Worm (Caenorhabditis elegans): Measurements from ENCODE around the gene R08A2.5.

R08A2.5 gene

ce11 chrV:14712316-14712715 lies at the start of gene R08A2.5:
Gene R08A2.5, plus strand, starts transcription at chrV:14712616.
- TF ChIP-seq tab-1 (GFP tag; IDR thresholded peaks at IDR 0.05) (no peak), cog-1 (tag; optimal IDR thresholded peaks at IDR 0.05) (no peak), ref-1 (GFP tag; conservative IDR thresholded peaks at IDR 0.05) (no peak), ztf-29 (GFP tag; IDR thresholded peaks at IDR 0.05) (no peak), klf-2 (GFP tag; conservative IDR thresholded peaks at IDR 0.05) (no peak), T22C8.4 (GFP tag; IDR thresholded peaks at IDR 0.05) (no peak)

- TF ChIP-seq cog-1 (tag; optimal IDR thresholded peaks at IDR 0.05), result no peak
- TF ChIP-seq ztf-29 (GFP tag; IDR thresholded peaks at IDR 0.05), result no peak
- no peak for TF ChIP-seq ztf-23 (GFP tag; IDR thresholded peaks at IDR 0.05)
- TF ChIP-seq klf-2 (GFP tag; conservative IDR thresholded peaks at IDR 0.05), result no peak
- TF ChIP-seq flt-1 (GFP tag; IDR thresholded peaks at IDR 0.05), result no peak
- TF ChIP-seq tab-1 (GFP tag; IDR thresholded peaks at IDR 0.05), result no peak
- no peak for TF ChIP-seq ref-1 (GFP tag; conservative IDR thresholded peaks at IDR 0.05)
- no peak for TF ChIP-seq T22C8.4 (GFP tag; IDR thresholded peaks at IDR 0.05)
- TF ChIP-seq med-1 (GFP tag; optimal IDR thresholded peaks at IDR 0.05; ENCODE audit: insufficient read depth), result no peak
Measured at ce11 chrV:14663006-14663405, 49.4 kb upstream of the R08A2.5 start, which contains the start of gene C47E8.9. Gene C47E8.9, plus strand, starts transcription at chrV:14663306.

DNA sequence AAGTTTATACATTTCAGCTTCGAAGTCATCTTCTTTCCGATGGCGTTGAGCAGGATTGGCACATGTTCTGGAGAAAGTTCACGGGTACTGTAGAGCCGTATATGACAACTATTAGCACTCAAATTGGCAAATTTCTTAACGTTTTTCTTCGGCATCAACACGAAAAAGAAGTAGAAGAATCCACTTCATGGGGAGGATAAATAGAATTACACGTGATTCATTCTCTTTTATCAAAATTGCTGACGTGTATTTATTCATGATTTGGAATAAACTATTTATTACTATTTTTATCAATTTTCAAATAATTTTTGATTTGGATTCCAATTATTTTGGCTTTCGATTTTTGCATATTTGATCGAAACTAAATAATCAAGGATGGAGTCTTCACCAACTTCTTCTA lies 46.7 kb upstream of the R08A2.5 start, which contains the start of gene C47E8.1:
Gene C47E8.1, plus strand, starts transcription at position 301 of the 400 bp plus-strand sequence.
- TF ChIP-seq T22C8.4 (GFP tag; IDR thresholded peaks at IDR 0.05) (no peak), ztf-29 (GFP tag; IDR thresholded peaks at IDR 0.05) (no peak), ref-1 (GFP tag; conservative IDR thresholded peaks at IDR 0.05) (no peak), cog-1 (tag; optimal IDR thresholded peaks at IDR 0.05) (no peak), tab-1 (GFP tag; IDR thresholded peaks at IDR 0.05) (no peak), ztf-23 (GFP tag; IDR thresholded peaks at IDR 0.05) (no peak), klf-2 (GFP tag; conservative IDR thresholded peaks at IDR 0.05) (no peak), med-1 (GFP tag; optimal IDR thresholded peaks at IDR 0.05; ENCODE audit: insufficient read depth) (no peak), flt-1 (GFP tag; IDR thresholded peaks at IDR 0.05) (no peak)

DNA sequence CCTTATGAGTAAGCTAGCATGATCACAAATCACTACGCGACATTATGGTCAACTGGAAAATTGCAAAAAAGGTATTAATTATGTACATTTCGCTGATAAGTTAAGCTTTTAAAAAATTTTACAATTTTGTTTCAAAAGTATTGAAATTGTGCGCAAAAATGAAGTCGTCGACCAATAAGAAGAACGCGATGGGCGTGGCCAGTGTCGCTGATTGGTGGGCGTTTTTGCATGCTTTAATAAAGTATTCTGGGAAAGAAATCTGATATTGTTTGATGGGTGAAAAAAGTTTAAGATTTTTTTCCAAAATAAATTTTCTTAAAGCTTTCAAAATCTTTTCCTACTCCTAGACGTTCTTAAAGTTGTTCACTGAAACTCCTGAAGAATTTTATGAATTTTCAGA lies 34.1 kb upstream of the R08A2.5 start:
- no peak for TF ChIP-seq klf-2 (GFP tag; conservative IDR thresholded peaks at IDR 0.05)
- no peak for TF ChIP-seq flt-1 (GFP tag; IDR thresholded peaks at IDR 0.05)
- no peak for TF ChIP-seq med-1 (GFP tag; optimal IDR thresholded peaks at IDR 0.05; ENCODE audit: insufficient read depth)
- no peak for TF ChIP-seq tab-1 (GFP tag; IDR thresholded peaks at IDR 0.05)
- TF ChIP-seq ref-1 (GFP tag; conservative IDR thresholded peaks at IDR 0.05), result no peak
- TF ChIP-seq cog-1 (tag; optimal IDR thresholded peaks at IDR 0.05), result no peak
- TF ChIP-seq ztf-29 (GFP tag; IDR thresholded peaks at IDR 0.05), result no peak
- no peak for TF ChIP-seq ztf-23 (GFP tag; IDR thresholded peaks at IDR 0.05)
- no peak for TF ChIP-seq T22C8.4 (GFP tag; IDR thresholded peaks at IDR 0.05)

DNA sequence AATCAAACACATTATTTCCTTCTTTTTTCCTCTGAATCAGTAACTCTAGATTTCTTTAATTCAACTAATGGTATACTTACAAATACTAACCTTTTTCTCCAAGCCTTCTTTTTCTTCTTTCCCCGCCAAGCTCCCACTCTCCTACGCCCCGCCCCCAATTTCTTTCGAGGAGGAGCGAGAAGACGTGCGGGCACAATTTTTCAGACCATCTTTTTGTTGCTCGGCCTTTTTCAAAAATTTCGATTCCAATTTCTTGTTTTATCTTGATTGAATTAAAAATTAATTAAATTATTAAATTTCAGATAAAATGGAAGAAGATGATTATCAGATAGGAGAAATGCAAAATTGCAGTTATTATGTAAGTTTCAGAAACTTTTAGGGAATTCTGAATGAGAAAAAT lies 32.4 kb upstream of the R08A2.5 start, which contains the start of gene C47E8.3:
Gene C47E8.3, plus strand, starts transcription at position 301 of the 400 bp plus-strand sequence.
- TF ChIP-seq med-1 (GFP tag; optimal IDR thresholded peaks at IDR 0.05; ENCODE audit: insufficient read depth) (no peak), ztf-23 (GFP tag; IDR thresholded peaks at IDR 0.05) (no peak), ztf-29 (GFP tag; IDR thresholded peaks at IDR 0.05) (no peak), ref-1 (GFP tag; conservative IDR thresholded peaks at IDR 0.05) (no peak), klf-2 (GFP tag; conservative IDR thresholded peaks at IDR 0.05) (no peak)

DNA sequence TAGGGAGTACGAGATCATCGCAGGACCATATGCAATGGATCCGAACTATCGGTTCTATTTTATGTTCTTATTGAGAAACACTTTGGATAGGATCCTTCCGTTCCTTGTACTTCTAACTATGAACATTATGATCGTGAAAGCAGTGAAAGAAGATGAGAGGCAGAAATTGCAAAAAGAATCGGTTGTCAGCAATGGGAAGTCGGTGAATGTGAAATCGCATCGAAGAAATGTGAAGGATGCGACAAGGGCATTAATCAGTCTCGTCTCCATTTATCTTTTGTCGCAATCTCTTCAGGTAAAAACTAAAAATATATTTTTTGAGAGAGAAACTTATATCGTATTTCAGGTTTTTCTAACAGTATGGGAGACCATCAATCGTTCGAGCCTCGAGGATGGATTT lies 29.5 kb upstream of the R08A2.5 start:
- TF ChIP-seq tab-1 (GFP tag; IDR thresholded peaks at IDR 0.05) (no peak), flt-1 (GFP tag; IDR thresholded peaks at IDR 0.05) (no peak), cog-1 (tag; optimal IDR thresholded peaks at IDR 0.05) (no peak), ref-1 (GFP tag; conservative IDR thresholded peaks at IDR 0.05) (no peak), ztf-23 (GFP tag; IDR thresholded peaks at IDR 0.05) (no peak), klf-2 (GFP tag; conservative IDR thresholded peaks at IDR 0.05) (no peak), med-1 (GFP tag; optimal IDR thresholded peaks at IDR 0.05; ENCODE audit: insufficient read depth) (no peak), ztf-29 (GFP tag; IDR thresholded peaks at IDR 0.05) (no peak), T22C8.4 (GFP tag; IDR thresholded peaks at IDR 0.05) (no peak)

DNA sequence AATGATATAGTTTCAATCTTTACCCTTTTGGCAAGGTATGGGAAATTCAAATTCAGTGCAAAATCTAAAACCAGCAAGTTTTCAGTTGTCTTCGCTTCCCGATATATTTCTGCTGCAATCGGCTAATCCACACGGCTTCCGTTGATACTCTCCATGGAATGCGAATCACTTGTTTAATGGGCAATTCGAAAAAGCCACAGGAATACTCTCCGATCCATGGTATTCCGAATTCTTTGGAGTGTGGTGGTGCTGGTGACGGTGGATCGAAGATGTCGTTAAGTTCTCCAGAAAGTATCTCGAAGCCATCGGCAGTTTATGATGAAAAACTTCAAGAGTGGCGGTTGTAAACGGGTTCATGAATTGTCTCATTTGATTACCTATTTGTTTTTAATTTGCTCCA lies 29.1 kb upstream of the R08A2.5 start:
- TF ChIP-seq klf-2 (GFP tag; conservative IDR thresholded peaks at IDR 0.05) (no peak), cog-1 (tag; optimal IDR thresholded peaks at IDR 0.05) (no peak), flt-1 (GFP tag; IDR thresholded peaks at IDR 0.05) (no peak), T22C8.4 (GFP tag; IDR thresholded peaks at IDR 0.05) (no peak), ztf-23 (GFP tag; IDR thresholded peaks at IDR 0.05) (no peak), ref-1 (GFP tag; conservative IDR thresholded peaks at IDR 0.05) (no peak), tab-1 (GFP tag; IDR thresholded peaks at IDR 0.05) (no peak), ztf-29 (GFP tag; IDR thresholded peaks at IDR 0.05) (no peak), med-1 (GFP tag; optimal IDR thresholded peaks at IDR 0.05; ENCODE audit: insufficient read depth) (no peak)

- TF ChIP-seq ztf-29 (GFP tag; IDR thresholded peaks at IDR 0.05) (no peak), ref-1 (GFP tag; conservative IDR thresholded peaks at IDR 0.05) (no peak), tab-1 (GFP tag; IDR thresholded peaks at IDR 0.05) (no peak), ztf-23 (GFP tag; IDR thresholded peaks at IDR 0.05) (no peak)
Measured at ce11 chrV:14683926-14684325, 28.5 kb upstream of the R08A2.5 start.

DNA sequence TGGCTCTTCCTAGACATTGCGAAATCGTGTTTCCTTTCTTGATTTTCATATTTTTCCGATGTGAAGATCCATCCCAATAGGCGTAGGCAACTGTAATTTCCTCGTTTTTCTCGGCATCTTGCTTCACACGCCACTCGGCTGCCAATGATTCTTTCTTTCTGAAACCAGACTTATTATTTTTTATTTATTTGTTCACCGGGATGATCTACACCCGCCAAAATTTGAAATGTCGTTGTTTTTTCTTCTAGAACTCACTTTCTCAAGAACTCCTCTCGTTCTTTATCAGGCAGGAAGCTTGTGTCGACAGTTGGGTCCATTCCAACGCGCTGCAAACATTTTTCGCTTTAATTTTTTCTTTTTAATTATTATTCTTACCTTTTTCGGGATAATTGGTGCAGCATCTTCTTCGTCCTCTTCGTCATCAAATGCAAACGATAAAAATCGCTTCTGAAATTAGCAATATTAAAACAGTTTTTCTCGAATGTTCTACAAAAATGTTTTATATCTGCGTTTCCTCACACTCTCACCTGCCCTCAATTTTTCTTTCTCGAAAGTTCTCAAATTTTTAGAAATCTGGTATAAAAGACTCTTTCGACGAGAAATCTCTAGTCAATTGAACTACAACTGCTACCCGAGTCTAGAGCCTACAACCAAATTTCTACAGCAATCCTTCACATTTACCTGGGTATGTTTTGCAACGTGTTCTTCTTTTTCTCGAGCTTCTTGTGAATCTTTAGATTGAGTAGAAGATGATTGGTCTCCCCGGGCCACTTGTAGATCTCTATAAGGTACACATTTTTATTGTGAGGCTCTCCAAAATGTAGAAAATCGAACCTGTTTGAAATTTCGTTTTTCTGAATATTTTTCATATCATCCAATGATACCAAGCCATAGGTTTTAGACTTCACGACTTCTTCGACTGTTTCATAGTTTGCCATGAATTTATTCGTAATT lies 27.8 kb upstream of the R08A2.5 start, which contains the start of gene hsp-90:
Gene hsp-90, plus strand, starts transcription at position 560 of the 954 bp plus-strand sequence.
- TF ChIP-seq T22C8.4 (GFP tag; IDR thresholded peaks at IDR 0.05), result no peak

Measured in whole organism, midembryonic.